Worm (Caenorhabditis elegans) whole organism, young adult: ENCODE results near the gene mec-14.

Source experiments
- B0336.3 ChIP-seq: fragments of 200-800 bp; sonication (Bioruptor generic); IDR thresholded peaks from 2 replicates; pipeline ENCODE4 v1.3.6; 2022; ENCODE audit warnings: missing genetic modification characterization, missing compliant biosample characterization
- C06A6.2 ChIP-seq: fragments of 200-800 bp; sonication (Bioruptor generic); conservative IDR thresholded peaks from 2 replicates; pipeline ENCODE4 v1.3.6; 2022; ENCODE audit warnings: missing genetic modification characterization, missing compliant biosample characterization
- C17E4.6 ChIP-seq: fragments of 200-800 bp; sonication (Bioruptor generic); IDR thresholded peaks from 2 replicates; pipeline ENCODE4 v1.3.6; 2022; ENCODE audit warnings: missing genetic modification reagents, missing genetic modification characterization, missing compliant biosample characterization
- F37B4.10 ChIP-seq: fragments of 200-800 bp; sonication (Bioruptor generic); IDR thresholded peaks from 2 replicates; pipeline ENCODE4 v1.3.6; 2022; ENCODE audit warnings: missing genetic modification characterization, missing compliant biosample characterization
- F52B5.7 ChIP-seq: sonication (generic microtip); optimal IDR thresholded peaks from 2 replicates; lab custom pipeline; 2016; ENCODE audit warnings: mild to moderate bottlenecking, missing genetic modification characterization, missing compliant biosample characterization
- F55B11.4 ChIP-seq: sonication (generic microtip); optimal IDR thresholded peaks from 2 replicates; lab custom pipeline; 2016; ENCODE audit warnings: missing compliant biosample characterization, missing genetic modification characterization, borderline replicate concordance; ENCODE audit not compliant: insufficient read depth
- F57C9.4 ChIP-seq: sonication (generic microtip); optimal IDR thresholded peaks from 2 replicates; lab custom pipeline; 2017; ENCODE audit warnings: mild to moderate bottlenecking, missing genetic modification characterization, missing compliant biosample characterization
- Y56A3A.18 ChIP-seq: fragments of 200-800 bp; sonication (Bioruptor generic); IDR thresholded peaks from 2 replicates; pipeline ENCODE4 v1.3.6; 2022; ENCODE audit warnings: missing genetic modification reagents, missing genetic modification characterization, missing compliant biosample characterization
- Y79H2A.3 ChIP-seq: fragments of 200-800 bp; sonication (Bioruptor generic); conservative IDR thresholded peaks from 2 replicates; pipeline ENCODE4 v1.3.6; 2022; ENCODE audit warnings: missing genetic modification reagents, missing genetic modification characterization, missing compliant biosample characterization
- ZK185.1 ChIP-seq: sonication (generic microtip); optimal IDR thresholded peaks from 2 replicates; lab custom pipeline; 2016; ENCODE audit warnings: mild to moderate bottlenecking, missing genetic modification characterization, missing compliant biosample characterization; ENCODE audit not compliant: poor library complexity, severe bottlenecking
- akir-1 ChIP-seq: fragments of 200-800 bp; sonication (Bioruptor generic); optimal IDR thresholded peaks from 2 replicates; lab custom pipeline; 2018; ENCODE audit warnings: mild to moderate bottlenecking, missing genetic modification characterization, moderate library complexity, missing compliant biosample characterization
- ama-1 ChIP-seq, 3 experiments: fragments of 150-350 bp in 1 of 3; sonication (generic microtip) in 2 of 3; optimal IDR thresholded peaks; 2 replicates each; lab custom pipeline; 2014 to 2018; ENCODE audit warnings: missing biosample characterization in 2 of 3, missing genetic modification characterization in 2 of 3, missing genetic modification reagents in 2 of 3
- aptf-2 ChIP-seq: fragments of 200-800 bp; sonication (Bioruptor generic); conservative IDR thresholded peaks from 2 replicates; pipeline ENCODE4 v1.3.6; 2022; ENCODE audit warnings: missing genetic modification reagents, missing genetic modification characterization, missing compliant biosample characterization
- aptf-3 ChIP-seq: fragments of 200-800 bp; sonication (Bioruptor generic); IDR thresholded peaks from 2 replicates; pipeline ENCODE4 v1.3.6; 2022; ENCODE audit warnings: missing genetic modification characterization, missing compliant biosample characterization
- athp-1 ChIP-seq: sonication (generic microtip); optimal IDR thresholded peaks from 2 replicates; lab custom pipeline; 2017; ENCODE audit warnings: mild to moderate bottlenecking, missing genetic modification characterization, missing compliant biosample characterization
- attf-5 ChIP-seq: fragments of 200-800 bp; sonication (Bioruptor generic); optimal IDR thresholded peaks from 2 replicates; lab custom pipeline; 2018; ENCODE audit warnings: mild to moderate bottlenecking, missing genetic modification characterization, missing compliant biosample characterization
- bed-1 ChIP-seq: fragments of 200-800 bp; sonication (Bioruptor generic); IDR thresholded peaks from 2 replicates; pipeline ENCODE4 v1.3.6; 2022; ENCODE audit warnings: missing genetic modification reagents, missing genetic modification characterization, missing compliant biosample characterization
- cebp-2 ChIP-seq: fragments of 200-800 bp; sonication (Bioruptor generic); IDR thresholded peaks from 2 replicates; pipeline ENCODE4 v1.3.6; 2022; ENCODE audit warnings: missing genetic modification characterization, missing compliant biosample characterization
- ceh-100 ChIP-seq: fragments of 200-800 bp; sonication (Bioruptor generic); IDR thresholded peaks from 2 replicates; pipeline ENCODE4 v1.3.6; 2022; ENCODE audit warnings: missing genetic modification reagents, missing genetic modification characterization, missing compliant biosample characterization
- ceh-27 ChIP-seq: fragments of 200-800 bp; sonication (Bioruptor generic); optimal IDR thresholded peaks from 2 replicates; lab custom pipeline; 2018; ENCODE audit warnings: mild to moderate bottlenecking, missing genetic modification characterization, moderate library complexity, missing compliant biosample characterization
- ceh-40 ChIP-seq: fragments of 200-800 bp; sonication (Bioruptor generic); IDR thresholded peaks from 2 replicates; pipeline ENCODE4 v1.3.6; 2022; ENCODE audit warnings: missing genetic modification characterization, missing compliant biosample characterization
- dpff-1 ChIP-seq: sonication (generic microtip); optimal IDR thresholded peaks from 2 replicates; lab custom pipeline; 2017; ENCODE audit warnings: mild to moderate bottlenecking, missing genetic modification characterization, missing compliant biosample characterization
- efl-1 ChIP-seq: fragments of 150-350 bp; optimal IDR thresholded peaks from 2 replicates; lab custom pipeline; 2014; ENCODE audit warnings: missing biosample characterization, missing genetic modification reagents, missing genetic modification characterization
- egrh-3 ChIP-seq: fragments of 200-800 bp; sonication (Bioruptor generic); IDR thresholded peaks from 2 replicates; pipeline ENCODE4 v1.3.6; 2022; ENCODE audit warnings: missing genetic modification reagents, missing genetic modification characterization, missing compliant biosample characterization
- ets-4 ChIP-seq: fragments of 200-800 bp; sonication (Bioruptor generic); optimal IDR thresholded peaks from 2 replicates; lab custom pipeline; 2018; ENCODE audit warnings: mild to moderate bottlenecking, missing genetic modification characterization, missing compliant biosample characterization
- gei-17 ChIP-seq: fragments of 200-800 bp; sonication (Bioruptor generic); optimal IDR thresholded peaks from 2 replicates; lab custom pipeline; 2018; ENCODE audit warnings: mild to moderate bottlenecking, missing genetic modification characterization, missing compliant biosample characterization
- hlh-12 ChIP-seq: sonication (generic microtip); optimal IDR thresholded peaks from 2 replicates; lab custom pipeline; 2016; ENCODE audit warnings: missing genetic modification characterization, missing compliant biosample characterization
- hlh-26 ChIP-seq: fragments of 200-800 bp; sonication (Bioruptor generic); conservative IDR thresholded peaks from 2 replicates; pipeline ENCODE4 v1.3.6; 2022; ENCODE audit warnings: missing genetic modification reagents, missing genetic modification characterization, missing compliant biosample characterization
- hrde-1 ChIP-seq: sonication (generic microtip); optimal IDR thresholded peaks from 2 replicates; lab custom pipeline; 2016; ENCODE audit warnings: missing genetic modification characterization, mild to moderate bottlenecking, missing compliant biosample characterization, moderate library complexity, missing genotype, missing genetic modification reagents, borderline replicate concordance
- let-607 ChIP-seq, 2 experiments: fragments of 200-800 bp in 1 of 2; sonication (Bioruptor generic) in 1 of 2; sonication (generic microtip) in 1 of 2; optimal IDR thresholded peaks; 2 replicates each; lab custom pipeline; 2016 to 2018; ENCODE audit warnings: mild to moderate bottlenecking in 2 of 2, missing compliant biosample characterization in 2 of 2, missing genetic modification characterization in 2 of 2, moderate library complexity in 2 of 2, missing genotype in 1 of 2
- lir-1 ChIP-seq: fragments of 200-800 bp; sonication (Bioruptor generic); conservative IDR thresholded peaks from 2 replicates; pipeline ENCODE4 v1.3.6; 2022; ENCODE audit warnings: missing genetic modification reagents, missing genetic modification characterization, missing compliant biosample characterization
- lsl-1 ChIP-seq: fragments of 200-800 bp; sonication (Bioruptor generic); optimal IDR thresholded peaks from 2 replicates; lab custom pipeline; 2018; ENCODE audit warnings: mild to moderate bottlenecking, missing genetic modification characterization, moderate library complexity, missing compliant biosample characterization
- lsy-27 ChIP-seq: sonication (generic microtip); optimal IDR thresholded peaks from 2 replicates; lab custom pipeline; 2017; ENCODE audit warnings: missing genetic modification characterization, mild to moderate bottlenecking, missing compliant biosample characterization, antibody characterized with exemption, missing genotype, borderline replicate concordance; ENCODE audit not compliant: insufficient read depth
- madf-8 ChIP-seq: fragments of 200-800 bp; sonication (Bioruptor generic); conservative IDR thresholded peaks from 2 replicates; pipeline ENCODE4 v1.3.6; 2022; ENCODE audit warnings: missing genetic modification reagents, missing genetic modification characterization, missing compliant biosample characterization
- mel-28 ChIP-seq: sonication (generic microtip); optimal IDR thresholded peaks from 2 replicates; lab custom pipeline; 2016; ENCODE audit warnings: borderline replicate concordance, mild to moderate bottlenecking, missing genetic modification characterization, missing compliant biosample characterization
- mes-4 ChIP-seq: sonication (generic microtip); optimal IDR thresholded peaks from 2 replicates; lab custom pipeline; 2016; ENCODE audit warnings: missing genotype, missing genetic modification characterization, missing compliant biosample characterization
- pbrm-1 ChIP-seq: fragments of 200-800 bp; sonication (Bioruptor generic); IDR thresholded peaks from 2 replicates; pipeline ENCODE4 v1.3.6; 2022; ENCODE audit warnings: missing genetic modification reagents, missing genetic modification characterization, missing compliant biosample characterization
- rpc-1 ChIP-seq, 2 experiments: fragments of 150-350 bp in 1 of 2; sonication (generic microtip) in 1 of 2; optimal IDR thresholded peaks; 2 replicates each; lab custom pipeline; 2014 to 2018; ENCODE audit warnings: missing biosample characterization in 1 of 2, missing genetic modification characterization in 1 of 2, missing genetic modification reagents in 1 of 2, missing genotype in 1 of 2
- sdz-38 ChIP-seq: sonication (generic microtip); optimal IDR thresholded peaks from 2 replicates; lab custom pipeline; 2016; ENCODE audit warnings: missing genotype, missing genetic modification characterization, missing compliant biosample characterization
- snpc-1.3 ChIP-seq: sonication (generic microtip); optimal IDR thresholded peaks from 2 replicates; lab custom pipeline; 2017; ENCODE audit warnings: missing genetic modification characterization, mild to moderate bottlenecking, missing compliant biosample characterization, antibody characterized with exemption, moderate library complexity, missing genotype, missing genetic modification reagents; ENCODE audit not compliant: insufficient read depth
- snpc-4 ChIP-seq, 5 experiments: fragments of 150-350 bp in 1 of 5; sonication (generic microtip) in 4 of 5; optimal IDR thresholded peaks; 2 replicates each; lab custom pipeline; 2014 to 2018; ENCODE audit warnings: missing genetic modification characterization in 5 of 5, missing biosample characterization in 3 of 5, antibody characterized with exemption in 2 of 5, mild to moderate bottlenecking in 2 of 5, missing compliant biosample characterization in 2 of 5, missing genotype in 2 of 5, moderate library complexity in 2 of 5, missing genetic modification reagents in 1 of 5
- somi-1 ChIP-seq: fragments of 200-800 bp; sonication (Bioruptor generic); optimal IDR thresholded peaks from 2 replicates; lab custom pipeline; 2018; ENCODE audit warnings: mild to moderate bottlenecking, missing genetic modification characterization, missing compliant biosample characterization
- unc-62 ChIP-seq: fragments of 150-350 bp; optimal IDR thresholded peaks from 2 replicates; lab custom pipeline; 2014; ENCODE audit warnings: missing biosample characterization, missing genetic modification reagents, missing genetic modification characterization
- zfh-2 ChIP-seq: fragments of 200-800 bp; sonication (Bioruptor generic); conservative IDR thresholded peaks from 2 replicates; pipeline ENCODE4 v1.3.6; 2022; ENCODE audit warnings: missing genetic modification reagents, missing genetic modification characterization, missing compliant biosample characterization
- zim-3 ChIP-seq: sonication (generic microtip); optimal IDR thresholded peaks from 2 replicates; lab custom pipeline; 2017; ENCODE audit warnings: mild to moderate bottlenecking, missing genetic modification characterization, moderate library complexity, missing compliant biosample characterization
- ztf-25 ChIP-seq: fragments of 200-800 bp; sonication (Bioruptor generic); IDR thresholded peaks from 2 replicates; pipeline ENCODE4 v1.3.6; 2022; ENCODE audit warnings: missing genetic modification reagents, missing genetic modification characterization, missing compliant biosample characterization
- ztf-26 ChIP-seq: sonication (generic microtip); optimal IDR thresholded peaks from 2 replicates; lab custom pipeline; 2017; ENCODE audit warnings: missing genetic modification characterization, missing compliant biosample characterization

Gene mec-14

ce11 chrIII:7181822-7182221, 11.0 kb downstream of the mec-14 start, which contains the start of gene epg-4 (continued):
- no peak for TF ChIP-seq mes-4 (tag; lab: Kevin White, UChicago)
- TF ChIP-seq F37B4.10 = no peak
- no peak for TF ChIP-seq akir-1 (GFP tag; lab: Kevin White, UChicago)
- peak; percentile 25 for TF ChIP-seq F52B5.7
- TF ChIP-seq bed-1 (GFP tag; lab: Robert Waterston, UW) = no peak
- peak; percentile 52 for TF ChIP-seq hrde-1 (tag; lab: Kevin White, UChicago)
- TF ChIP-seq B0336.3 (GFP tag; lab: Robert Waterston, UW) = peak; percentile 70
- TF ChIP-seq dpff-1 (tag; lab: Kevin White, UChicago) = no peak
- no peak for TF ChIP-seq hlh-26 (GFP tag; lab: Robert Waterston, UW)
- peak; percentile 34 for TF ChIP-seq athp-1 (tag; lab: Kevin White, UChicago)
- no peak for TF ChIP-seq Y79H2A.3 (GFP tag; lab: Robert Waterston, UW)
- no peak for TF ChIP-seq hlh-12
- TF ChIP-seq zim-3 = peak; percentile 30
- peak; percentile 43; the same call in 1 of the 2 replicates for TF ChIP-seq pbrm-1 (GFP tag; lab: Robert Waterston, UW)
- TF ChIP-seq sdz-38 (tag; lab: Kevin White, UChicago) = no peak
- TF ChIP-seq zfh-2 (GFP tag; lab: Robert Waterston, UW) = no peak
- TF ChIP-seq madf-8 (GFP tag; lab: Robert Waterston, UW) = peak; percentile 14; the same call in 1 of the 2 replicates
- 0 out of 2 replicates have a peak, but pooled peaks have one; percentile 76 for TF ChIP-seq aptf-3
- no peak for TF ChIP-seq snpc-4 (GFP tag; optimal IDR thresholded peaks at IDR 0.05; lab: Kevin White, UChicago)
- peak in 3 of 4 experiments; percentile 3 to 25 (median 9) for TF ChIP-seq snpc-4 (tag; optimal IDR thresholded peaks at IDR 0.05; lab: Kevin White, UChicago)
- TF ChIP-seq gei-17 (GFP tag; lab: Kevin White, UChicago) = no peak
- TF ChIP-seq ceh-100 = peak; percentile 75
- peak; percentile 0 for TF ChIP-seq somi-1 (GFP tag; lab: Kevin White, UChicago)
- no peak for TF ChIP-seq ztf-26 (tag; lab: Kevin White, UChicago)
- no peak for TF ChIP-seq egrh-3 (GFP tag; lab: Robert Waterston, UW)
- TF ChIP-seq lir-1 = no peak
- TF ChIP-seq Y56A3A.18 = no peak
- TF ChIP-seq aptf-2 = no peak
- TF ChIP-seq ama-1 (optimal IDR thresholded peaks at IDR 0.05; lab: Kevin White, UChicago) = no peak
- peak; percentile 2 to 16 for TF ChIP-seq ama-1 (GFP tag; optimal IDR thresholded peaks at IDR 0.05; lab: Kevin White, UChicago)
- TF ChIP-seq unc-62 = no peak
- no peak for TF ChIP-seq C17E4.6 (GFP tag; lab: Robert Waterston, UW)
- no peak for TF ChIP-seq mel-28 (tag; lab: Kevin White, UChicago)
- no peak for TF ChIP-seq cebp-2 (GFP tag; lab: Robert Waterston, UW)
- TF ChIP-seq F57C9.4 (tag; lab: Kevin White, UChicago) = no peak
- TF ChIP-seq efl-1 (GFP tag; lab: Kevin White, UChicago) = peak; percentile 18
- no peak for TF ChIP-seq ceh-40 (GFP tag; lab: Robert Waterston, UW)
- no peak for TF ChIP-seq C06A6.2 (GFP tag; lab: Robert Waterston, UW)
- TF ChIP-seq attf-5 = peak; percentile 89
- TF ChIP-seq lsy-27 (tag; lab: Kevin White, UChicago) = no peak
- TF ChIP-seq lsl-1 (GFP tag; lab: Kevin White, UChicago) = no peak
- TF ChIP-seq ets-4 (GFP tag; lab: Kevin White, UChicago) = no peak
- peak; percentile 23 for TF ChIP-seq ceh-27
- peak; percentile 24 for TF ChIP-seq ZK185.1 (tag; lab: Kevin White, UChicago)
- no peak for TF ChIP-seq snpc-1.3 (tag; lab: Kevin White, UChicago)
- peak in 1 of 2 experiments; percentile 49 for TF ChIP-seq let-607 (tag; optimal IDR thresholded peaks at IDR 0.05; lab: Kevin White, UChicago)
- no peak for TF ChIP-seq F55B11.4 (tag; lab: Kevin White, UChicago)
- TF ChIP-seq ztf-25 (GFP tag; lab: Robert Waterston, UW) = no peak
- TF ChIP-seq rpc-1 (optimal IDR thresholded peaks at IDR 0.05; lab: Kevin White, UChicago) = no peak
- no peak for TF ChIP-seq rpc-1 (tag; optimal IDR thresholded peaks at IDR 0.05; lab: Kevin White, UChicago)
